Fruit fly (Drosophila melanogaster) whole organism, embryonic: ENCODE measurements around the gene Cyp4d14.
A peak's percentile ranks its signal among the peaks of the same experiment; 100 is the strongest.

Experiments used
- CG10209 ChIP-seq: fragments of 200-800 bp; sonication (Bioruptor generic); optimal IDR thresholded peaks from 3 replicates; lab custom pipeline; 2017; ENCODE audit warnings: missing biosample characterization, mild to moderate bottlenecking, missing genetic modification characterization, missing genetic modification reagents
- CG10321 ChIP-seq: fragments of 200-800 bp; sonication (Bioruptor generic); IDR thresholded peaks from 2 replicates; pipeline ENCODE4 v1.3.6; 2022; ENCODE audit warnings: missing biosample characterization, missing genetic modification characterization
- CG10654 ChIP-seq: fragments of 200-800 bp; sonication (Bioruptor generic); optimal IDR thresholded peaks from 2 replicates; lab custom pipeline; 2016; ENCODE audit warnings: missing biosample characterization, missing genetic modification characterization
- CG11398 ChIP-seq: fragments of 200-800 bp; sonication (Bioruptor generic); optimal IDR thresholded peaks from 2 replicates; lab custom pipeline; 2016; ENCODE audit warnings: missing biosample characterization, missing genetic modification characterization
- CG11696 ChIP-seq: fragments of 200-800 bp; sonication (Bioruptor generic); IDR thresholded peaks from 2 replicates; pipeline ENCODE4 v1.3.6; 2022; ENCODE audit warnings: missing biosample characterization, missing genetic modification characterization
- CG13894 ChIP-seq: fragments of 200-800 bp; sonication (Bioruptor generic); optimal IDR thresholded peaks from 3 replicates; lab custom pipeline; 2018; ENCODE audit warnings: missing biosample characterization, mild to moderate bottlenecking, missing genetic modification characterization, moderate library complexity
- CG14014 ChIP-seq: fragments of 200-800 bp; sonication (Bioruptor generic); IDR thresholded peaks from 2 replicates; pipeline ENCODE4 v1.3.6; 2022; ENCODE audit warnings: missing biosample characterization, missing genetic modification characterization
- CG15269 ChIP-seq: fragments of 200-800 bp; sonication (Bioruptor generic); optimal IDR thresholded peaks from 2 replicates; lab custom pipeline; 2018; ENCODE audit warnings: missing biosample characterization, mild to moderate bottlenecking, missing genetic modification characterization, moderate library complexity
- CG15479 ChIP-seq: fragments of 200-800 bp; sonication (Bioruptor generic); optimal IDR thresholded peaks from 3 replicates; lab custom pipeline; 2019; ENCODE audit warnings: missing biosample characterization, mild to moderate bottlenecking, missing genetic modification characterization, moderate library complexity
- CG16815 ChIP-seq: fragments of 200-800 bp; sonication (Bioruptor generic); optimal IDR thresholded peaks from 3 replicates; lab custom pipeline; 2017; ENCODE audit warnings: missing biosample characterization, mild to moderate bottlenecking, missing genetic modification characterization
- CG17912 ChIP-seq: fragments of 200-800 bp; sonication (Bioruptor generic); optimal IDR thresholded peaks from 2 replicates; lab custom pipeline; 2018; ENCODE audit warnings: missing biosample characterization, mild to moderate bottlenecking, missing genetic modification characterization
- CG2875 ChIP-seq: fragments of 200-800 bp; sonication (Bioruptor generic); optimal IDR thresholded peaks from 2 replicates; lab custom pipeline; 2017; ENCODE audit warnings: missing biosample characterization, mild to moderate bottlenecking, missing genetic modification characterization, missing genetic modification reagents
- CG33557 ChIP-seq: fragments of 200-800 bp; sonication (Bioruptor generic); optimal IDR thresholded peaks from 2 replicates; lab custom pipeline; 2019; ENCODE audit warnings: missing biosample characterization, mild to moderate bottlenecking, missing genetic modification characterization, moderate library complexity
- CG3726 ChIP-seq: fragments of 200-800 bp; sonication (Bioruptor generic); IDR thresholded peaks from 3 replicates; pipeline ENCODE4, ENCODE4 v1.3.6; 2022; ENCODE audit warnings: missing biosample characterization, missing genetic modification characterization
- CG43689 ChIP-seq: fragments of 200-800 bp; sonication (Bioruptor generic); IDR thresholded peaks from 2 replicates; pipeline ENCODE4 v1.3.6; 2022; ENCODE audit warnings: missing biosample characterization, missing genetic modification characterization
- CG4707 ChIP-seq: fragments of 200-800 bp; sonication (Bioruptor generic); optimal IDR thresholded peaks from 2 replicates; lab custom pipeline; 2018; ENCODE audit warnings: missing biosample characterization, mild to moderate bottlenecking, missing genetic modification characterization, moderate library complexity
- CG4730 ChIP-seq: fragments of 200-800 bp; sonication (Bioruptor generic); IDR thresholded peaks from 2 replicates; pipeline ENCODE4 v1.3.6; 2022; ENCODE audit warnings: missing biosample characterization, missing genetic modification characterization
- CG9215 ChIP-seq: fragments of 200-800 bp; sonication (Bioruptor generic); IDR thresholded peaks from 2 replicates; pipeline ENCODE4 v1.3.6; 2022; ENCODE audit warnings: missing biosample characterization, missing genetic modification characterization
- CoRest ChIP-seq: fragments of 200-800 bp; sonication (Bioruptor generic); optimal IDR thresholded peaks from 3 replicates; lab custom pipeline; 2018; ENCODE audit warnings: missing biosample characterization, mild to moderate bottlenecking, missing genetic modification characterization, moderate library complexity
- Deaf1 ChIP-seq: fragments of 200-800 bp; optimal IDR thresholded peaks from 3 replicates; lab custom pipeline; 2019; ENCODE audit warnings: missing biosample characterization, mild to moderate bottlenecking, missing genetic modification characterization, moderate library complexity
- Dfd ChIP-seq, 2 experiments: fragments of >200 bp; optimal IDR thresholded peaks; 2 replicates each; lab custom pipeline; 2017; ENCODE audit warnings: missing biosample characterization in 2 of 2, missing genetic modification characterization in 2 of 2
- Fer2 ChIP-seq: fragments of 200-800 bp; sonication (Bioruptor generic); optimal IDR thresholded peaks from 2 replicates; lab custom pipeline; 2018; ENCODE audit warnings: missing biosample characterization, mild to moderate bottlenecking, missing genetic modification characterization, moderate library complexity
- Hr3 ChIP-seq: fragments of 200-800 bp; sonication (Bioruptor generic); optimal IDR thresholded peaks from 3 replicates; lab custom pipeline; 2016; ENCODE audit warnings: missing biosample characterization, missing genetic modification characterization
- Lim3 ChIP-seq: fragments of 200-800 bp; sonication (Bioruptor generic); IDR thresholded peaks from 2 replicates; pipeline ENCODE4 v1.3.6; 2022; ENCODE audit warnings: missing biosample characterization, missing genetic modification characterization
- Rfx ChIP-seq: fragments of 200-800 bp; sonication (Bioruptor generic); IDR thresholded peaks from 2 replicates; pipeline ENCODE4 v1.3.6; 2022; ENCODE audit warnings: missing biosample characterization, missing genetic modification characterization
- bigmax ChIP-seq: fragments of 200-800 bp; sonication (Bioruptor generic); optimal IDR thresholded peaks from 2 replicates; lab custom pipeline; 2018; ENCODE audit warnings: missing biosample characterization, mild to moderate bottlenecking, missing genetic modification characterization
- btn ChIP-seq: fragments of 200-800 bp; sonication (Bioruptor generic); optimal IDR thresholded peaks from 2 replicates; lab custom pipeline; 2016; ENCODE audit warnings: missing biosample characterization, missing genetic modification characterization
- cas ChIP-seq: fragments of 200-800 bp; sonication (Bioruptor generic); IDR thresholded peaks from 2 replicates; pipeline ENCODE4 v1.3.6; 2022; ENCODE audit warnings: missing biosample characterization, missing genetic modification characterization
- da ChIP-seq: fragments of 200-800 bp; sonication (Bioruptor generic); optimal IDR thresholded peaks from 2 replicates; lab custom pipeline; 2016; ENCODE audit warnings: missing biosample characterization, missing genetic modification characterization
- danr ChIP-seq: fragments of 200-800 bp; sonication (Bioruptor generic); IDR thresholded peaks from 2 replicates; pipeline ENCODE4 v1.3.6; 2022; ENCODE audit warnings: missing biosample characterization, missing genetic modification characterization
- dpn ChIP-seq, 2 experiments: fragments of 200-800 bp; sonication (Bioruptor generic); optimal IDR thresholded peaks; 3 replicates each; lab custom pipeline; 2016; ENCODE audit warnings: missing biosample characterization in 2 of 2, missing genetic modification characterization in 2 of 2
- gem ChIP-seq: fragments of 200-800 bp; sonication (Bioruptor generic); optimal IDR thresholded peaks from 2 replicates; lab custom pipeline; 2019; ENCODE audit warnings: missing biosample characterization, mild to moderate bottlenecking, missing genetic modification characterization, moderate library complexity
- ham ChIP-seq: fragments of 200-800 bp; sonication (Bioruptor generic); IDR thresholded peaks from 2 replicates; pipeline ENCODE4 v1.3.6; 2022; ENCODE audit warnings: missing biosample characterization, missing genetic modification characterization
- insv ChIP-seq, 2 experiments: fragments of 200-800 bp; sonication (Bioruptor generic); optimal IDR thresholded peaks; 3 replicates each; lab custom pipeline; 2016 to 2018; ENCODE audit warnings: missing biosample characterization in 2 of 2, missing genetic modification characterization in 2 of 2
- kah ChIP-seq: fragments of 200-800 bp; sonication (Bioruptor generic); optimal IDR thresholded peaks from 2 replicates; lab custom pipeline; 2018; ENCODE audit warnings: missing biosample characterization, mild to moderate bottlenecking, missing genetic modification characterization
- kni ChIP-seq: fragments of 200-800 bp; sonication (Bioruptor generic); optimal IDR thresholded peaks from 3 replicates; lab custom pipeline; 2017; ENCODE audit warnings: mild to moderate bottlenecking, missing biosample characterization, missing genetic modification reagents, missing genetic modification characterization
- lbe ChIP-seq: fragments of 200-800 bp; sonication (Bioruptor generic); optimal IDR thresholded peaks from 2 replicates; lab custom pipeline; 2016; ENCODE audit warnings: missing biosample characterization, mild to moderate bottlenecking, missing genetic modification characterization
- onecut ChIP-seq: fragments of 200-800 bp; sonication (Bioruptor generic); IDR thresholded peaks from 2 replicates; pipeline ENCODE4 v1.3.6; 2022; ENCODE audit warnings: missing biosample characterization, missing genetic modification characterization
- phol ChIP-seq: fragments of 200-800 bp; sonication (Bioruptor generic); optimal IDR thresholded peaks from 3 replicates; lab custom pipeline; 2018; ENCODE audit warnings: missing biosample characterization, mild to moderate bottlenecking, missing genetic modification characterization, moderate library complexity
- sens-2 ChIP-seq: fragments of 200-800 bp; sonication (Bioruptor generic); IDR thresholded peaks from 2 replicates; pipeline ENCODE4 v1.3.6; 2022; ENCODE audit warnings: missing biosample characterization, missing genetic modification characterization
- sim ChIP-seq: fragments of 200-800 bp; sonication (Bioruptor generic); IDR thresholded peaks from 2 replicates; pipeline ENCODE4 v1.3.6; 2022; ENCODE audit warnings: missing biosample characterization, missing genetic modification characterization
- sqz ChIP-seq: fragments of 200-800 bp; sonication (Bioruptor generic); optimal IDR thresholded peaks from 3 replicates; lab custom pipeline; 2018; ENCODE audit warnings: missing biosample characterization, mild to moderate bottlenecking, missing genetic modification characterization
- ssp ChIP-seq: fragments of 200-800 bp; sonication (Bioruptor generic); IDR thresholded peaks from 2 replicates; pipeline ENCODE4 v1.3.6; 2022; ENCODE audit warnings: missing biosample characterization, missing genetic modification characterization
- tio ChIP-seq: fragments of 200-800 bp; sonication (Bioruptor generic); optimal IDR thresholded peaks from 2 replicates; lab custom pipeline; 2017; ENCODE audit warnings: missing biosample characterization, missing genetic modification characterization, inconsistent platforms
- tll ChIP-seq, 2 experiments: fragments of 200-800 bp in 1 of 2; fragments of >200 bp in 1 of 2; sonication (Bioruptor generic) in 1 of 2; optimal IDR thresholded peaks; 2 replicates each; lab custom pipeline; 2017 to 2019; ENCODE audit warnings: missing biosample characterization in 2 of 2, missing genetic modification characterization in 2 of 2, mild to moderate bottlenecking in 1 of 2, moderate library complexity in 1 of 2
- vnd ChIP-seq: fragments of 200-800 bp; sonication (Bioruptor generic); IDR thresholded peaks from 3 replicates; pipeline ENCODE4 v1.3.6; 2022; ENCODE audit warnings: missing biosample characterization, missing genetic modification characterization; ENCODE audit not compliant: partially characterized antibody
- wor ChIP-seq: fragments of 200-800 bp; sonication (Bioruptor generic); IDR thresholded peaks from 2 replicates; pipeline ENCODE4 v1.3.6; 2022; ENCODE audit warnings: missing biosample characterization, missing genetic modification characterization
- zfh1 ChIP-seq: fragments of 200-800 bp; sonication (Bioruptor generic); IDR thresholded peaks from 3 replicates; pipeline ENCODE4 v1.3.6; 2022; ENCODE audit warnings: missing biosample characterization, missing genetic modification characterization
- zfh2 ChIP-seq: fragments of 200-800 bp; sonication (Bioruptor generic); optimal IDR thresholded peaks from 2 replicates; lab custom pipeline; 2016; ENCODE audit warnings: missing biosample characterization, missing genetic modification characterization

Gene Cyp4d14

DNA sequence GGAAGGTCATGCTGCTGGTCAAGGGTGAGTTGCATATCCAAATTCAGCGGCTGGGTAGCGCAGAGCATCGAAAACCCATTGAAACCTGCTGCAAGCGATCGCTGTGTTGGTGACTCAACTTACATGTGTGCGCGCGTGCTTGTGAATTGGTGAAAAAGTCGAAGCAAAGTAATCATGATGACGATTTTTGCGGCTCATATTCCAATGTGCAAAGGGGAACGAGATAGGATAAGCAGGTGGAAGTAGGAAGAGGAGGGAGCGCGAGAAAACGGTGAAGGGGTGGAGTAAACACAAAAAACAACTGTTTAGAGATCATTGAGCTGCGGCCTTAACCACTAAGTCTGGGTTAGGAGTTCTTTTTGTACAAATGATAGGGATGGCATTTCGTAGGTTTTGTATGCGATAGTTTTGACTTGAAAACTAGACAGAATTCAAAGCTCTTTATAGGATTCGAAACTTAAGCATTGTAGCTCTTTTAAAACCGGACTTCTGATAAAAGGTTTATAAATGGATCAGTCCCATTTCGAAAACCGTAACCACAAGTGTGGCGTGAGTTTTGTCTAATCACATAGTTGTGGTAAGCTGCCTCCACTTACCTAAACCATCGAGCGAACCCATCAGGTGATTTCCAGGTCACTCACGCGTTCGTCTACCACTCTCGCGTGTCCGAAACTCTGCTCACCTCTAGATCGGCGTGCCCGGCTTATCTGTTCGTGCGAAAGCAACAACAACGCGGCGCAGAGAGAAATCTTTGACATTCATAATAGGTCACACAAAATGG lies 29.2 kb downstream of the Cyp4d14 start (continued):
- TF ChIP-seq CG33557 (GFP tag; lab: Kevin White, UChicago) (peak; percentile 42), CG16815 (GFP tag; lab: Kevin White, UChicago) (peak; percentile 11), Hr3 (GFP tag; lab: Kevin White, UChicago) (peak; percentile 56), sqz (GFP tag; lab: Kevin White, UChicago) (no peak), CG2875 (GFP tag; lab: Kevin White, UChicago) (no peak), CG4707 (GFP tag; lab: Kevin White, UChicago) (no peak), CG11398 (GFP tag; lab: Kevin White, UChicago) (no peak), CG11696 (no peak), ssp (GFP tag; lab: Robert Waterston, UW) (peak; percentile 31; the same call in 1 of the 2 replicates), CG43689 (GFP tag; lab: Robert Waterston, UW) (no peak), tll (GFP tag; optimal IDR thresholded peaks at IDR 0.05; lab: Kevin White, UChicago) (peak; percentile 47 to 62), cas (GFP tag; lab: Robert Waterston, UW) (0 out of 2 replicates have a peak, but pooled peaks have one; percentile 13), insv (GFP tag; optimal IDR thresholded peaks at IDR 0.05; lab: Kevin White, UChicago) (peak in 1 of 2 experiments; percentile 23), gem (peak; percentile 53), kni (peak; percentile 55), lbe (GFP tag; lab: Kevin White, UChicago) (no peak), dpn (GFP tag; optimal IDR thresholded peaks at IDR 0.05; lab: Kevin White, UChicago) (peak; percentile 15 to 66), Fer2 (tag; lab: Kevin White, UChicago) (no peak), zfh2 (peak; percentile 60), bigmax (no peak), CG10654 (GFP tag; lab: Kevin White, UChicago) (no peak), ham (no peak), sim (GFP tag; lab: Robert Waterston, UW) (no peak), CG14014 (GFP tag; lab: Robert Waterston, UW) (peak; percentile 27; the same call in 1 of the 2 replicates), zfh1 (GFP tag; lab: Robert Waterston, UW) (peak; percentile 12; the same call in 1 of the 3 replicates), CoRest (tag; lab: Kevin White, UChicago) (peak; percentile 45), CG15269 (tag; lab: Kevin White, UChicago) (peak; percentile 58), CG10321 (GFP tag; lab: Robert Waterston, UW) (no peak), CG17912 (GFP tag; lab: Kevin White, UChicago) (no peak), vnd (GFP tag; lab: Robert Waterston, UW) (peak; percentile 79), btn (GFP tag; lab: Kevin White, UChicago) (no peak), kah (GFP tag; lab: Kevin White, UChicago) (no peak), da (GFP tag; lab: Kevin White, UChicago) (no peak), wor (GFP tag; lab: Robert Waterston, UW) (no peak), Lim3 (GFP tag; lab: Robert Waterston, UW) (no peak), Dfd (GFP tag; optimal IDR thresholded peaks at IDR 0.05; lab: Kevin White, UChicago) (no peak), CG13894 (tag; lab: Kevin White, UChicago) (peak; percentile 42), onecut (0 out of 2 replicates have a peak, but pooled peaks have one; percentile 3), CG9215 (GFP tag; lab: Robert Waterston, UW) (no peak; the same call in 1 of the 2 replicates), CG4730 (GFP tag; lab: Robert Waterston, UW) (no peak), danr (GFP tag; lab: Robert Waterston, UW) (0 out of 2 replicates have a peak, but pooled peaks have one; percentile 20), Rfx (GFP tag; lab: Robert Waterston, UW) (peak; percentile 74), phol (peak; percentile 14), tio (GFP tag; lab: Kevin White, UChicago) (no peak), CG15479 (GFP tag; lab: Kevin White, UChicago) (peak; percentile 27), CG10209 (GFP tag; lab: Kevin White, UChicago) (peak; percentile 13), Deaf1 (tag; lab: Kevin White, UChicago) (no peak), sens-2 (GFP tag; lab: Robert Waterston, UW) (no peak), CG3726 (GFP tag; lab: Robert Waterston, UW) (no peak)
